Fruit fly (Drosophila melanogaster) whole organism, pupa: ENCODE measurements around the gene sti.

Source experiments
- CG10348 ChIP-seq: fragments of 200-800 bp; sonication (Bioruptor generic); IDR thresholded peaks from 2 replicates; pipeline ENCODE4 v1.3.6; 2022; ENCODE audit warnings: missing biosample characterization, missing genetic modification characterization
- CG12605 ChIP-seq: fragments of 200-800 bp; sonication (Bioruptor generic); IDR thresholded peaks from 2 replicates; pipeline ENCODE4 v1.3.6; 2022; ENCODE audit warnings: missing biosample characterization, missing genetic modification characterization
- CG32121 ChIP-seq: fragments of 200-800 bp; sonication (Bioruptor generic); IDR thresholded peaks from 2 replicates; pipeline ENCODE4 v1.3.6; 2022; ENCODE audit warnings: missing biosample characterization, missing genetic modification characterization
- CG8159 ChIP-seq: fragments of 200-800 bp; sonication (Bioruptor generic); optimal IDR thresholded peaks from 3 replicates; lab custom pipeline; 2018; ENCODE audit warnings: missing biosample characterization, mild to moderate bottlenecking, missing genetic modification characterization, moderate library complexity
- EcR ChIP-seq: fragments of 200-800 bp; sonication (Bioruptor generic); optimal IDR thresholded peaks from 3 replicates; lab custom pipeline; 2019; ENCODE audit warnings: missing biosample characterization, missing genetic modification characterization, mild to moderate bottlenecking, moderate library complexity, missing genetic modification reagents
- Ets98B ChIP-seq: fragments of 200-800 bp; sonication (Bioruptor generic); IDR thresholded peaks from 2 replicates; pipeline ENCODE4 v1.3.6; 2022; ENCODE audit warnings: missing biosample characterization, missing genetic modification characterization
- Pif1A ChIP-seq: fragments of 200-800 bp; sonication (Bioruptor generic); optimal IDR thresholded peaks from 3 replicates; lab custom pipeline; 2016; ENCODE audit warnings: missing biosample characterization, missing genetic modification characterization
- Snoo ChIP-seq: fragments of 200-800 bp; sonication (Bioruptor generic); optimal IDR thresholded peaks from 3 replicates; lab custom pipeline; 2017; ENCODE audit warnings: missing biosample characterization, mild to moderate bottlenecking, missing genetic modification characterization, inconsistent platforms

DNA sequence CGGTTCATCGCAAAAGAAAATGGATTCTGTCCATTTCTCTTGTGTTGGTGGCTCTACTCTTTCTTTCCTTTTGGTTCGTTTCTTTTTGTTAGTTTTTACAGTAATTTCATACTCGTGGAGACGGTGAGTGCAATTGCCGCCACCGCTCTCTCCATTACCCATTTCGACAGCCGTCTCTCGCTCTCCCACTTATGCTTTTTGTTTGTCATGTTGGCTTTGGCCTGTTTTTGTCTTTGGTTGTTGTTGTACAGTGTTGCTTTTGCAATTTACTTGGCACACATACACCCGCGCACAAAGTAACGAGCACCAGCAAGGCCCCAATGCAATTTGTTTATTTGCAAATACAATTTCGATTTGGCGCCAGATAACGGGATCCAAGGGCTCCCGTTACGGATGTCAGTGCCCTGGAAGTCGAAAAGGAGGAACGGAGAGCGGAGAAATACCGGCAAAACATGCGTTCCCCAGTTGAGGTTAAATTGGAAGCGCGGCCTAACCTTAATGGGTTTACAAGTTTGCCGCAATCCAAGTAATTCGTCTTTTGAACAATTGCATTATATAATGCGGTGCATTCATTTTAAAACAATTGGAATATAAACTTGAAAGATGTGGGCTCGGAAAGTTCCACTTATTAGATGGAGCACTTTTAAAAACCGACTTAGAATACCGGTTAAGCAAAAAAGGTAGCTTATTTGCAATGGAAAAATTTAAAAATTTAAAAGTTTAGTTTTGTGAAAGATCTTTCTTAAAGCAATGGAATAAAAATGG is 1.3 kb upstream of the sti start:
- TF ChIP-seq Pif1A (GFP tag; lab: Kevin White, UChicago) = peak; percentile 80
- peak; percentile 93 for TF ChIP-seq EcR
- TF ChIP-seq CG32121 (GFP tag; lab: Robert Waterston, UW) = peak; percentile 70
- peak; percentile 84 for TF ChIP-seq Ets98B (GFP tag; lab: Robert Waterston, UW)
- TF ChIP-seq CG12605 = peak; percentile 95
- TF ChIP-seq CG8159 = peak; percentile 56
- no peak for TF ChIP-seq CG10348 (GFP tag; lab: Robert Waterston, UW)
- TF ChIP-seq Snoo (tag; lab: Kevin White, UChicago) = peak; percentile 7
